Worm (Caenorhabditis elegans) whole organism, L1 larva: ENCODE results near the gene F32A5.4.

Experiments used
- ama-1 ChIP-seq: fragments of 150-350 bp; optimal IDR thresholded peaks from 2 replicates; lab custom pipeline; 2014
- blmp-1 ChIP-seq: fragments of 150-350 bp; optimal IDR thresholded peaks from 2 replicates; lab custom pipeline; 2014; ENCODE audit warnings: missing biosample characterization, missing genetic modification characterization
- ceh-63 ChIP-seq: fragments of 200-800 bp; sonication (Bioruptor generic); optimal IDR thresholded peaks from 2 replicates; lab custom pipeline; 2018; ENCODE audit warnings: mild to moderate bottlenecking, missing genetic modification characterization, missing compliant biosample characterization
- ceh-8 ChIP-seq: fragments of 200-800 bp; sonication (Bioruptor generic); optimal IDR thresholded peaks from 2 replicates; lab custom pipeline; 2018; ENCODE audit warnings: mild to moderate bottlenecking, missing genetic modification characterization, moderate library complexity, missing compliant biosample characterization
- ceh-82 ChIP-seq, 3 experiments: fragments of 150-350 bp in 1 of 3; sonication (generic microtip) in 2 of 3; optimal IDR thresholded peaks; 2 replicates each; lab custom pipeline; 2014 to 2017; ENCODE audit warnings: missing biosample characterization in 3 of 3, missing genetic modification characterization in 3 of 3
- ceh-90 ChIP-seq: sonication (generic microtip); optimal IDR thresholded peaks from 2 replicates; lab custom pipeline; 2016; ENCODE audit warnings: missing genetic modification characterization, missing compliant biosample characterization
- ces-1 ChIP-seq: fragments of 150-350 bp; optimal IDR thresholded peaks from 2 replicates; lab custom pipeline; 2014; ENCODE audit warnings: missing biosample characterization, missing genetic modification reagents, missing genetic modification characterization
- dpl-1 ChIP-seq, 3 experiments: fragments of 150-350 bp in 2 of 3; sonication (generic microtip) in 1 of 3; optimal IDR thresholded peaks; 2 replicates each; lab custom pipeline; 2014 to 2017; ENCODE audit warnings: missing biosample characterization in 3 of 3, missing genetic modification characterization in 3 of 3, missing genetic modification reagents in 3 of 3
- dsc-1 ChIP-seq: sonication (generic microtip); optimal IDR thresholded peaks from 2 replicates; lab custom pipeline; 2016; ENCODE audit warnings: mild to moderate bottlenecking, missing genetic modification characterization, missing compliant biosample characterization
- efl-1 ChIP-seq, 4 experiments: fragments of 150-350 bp; optimal IDR thresholded peaks in 3 of 4; peaks in 1 of 4; 1 replicate in 1 of 4; 2 replicates in 3 of 4; lab custom pipeline; 2014; ENCODE audit warnings: missing biosample characterization in 2 of 4, missing genetic modification characterization in 2 of 4, missing genetic modification reagents in 2 of 4
- egl-13 ChIP-seq: sonication (generic microtip); optimal IDR thresholded peaks from 2 replicates; lab custom pipeline; 2016; ENCODE audit warnings: missing genotype, missing genetic modification reagents, missing genetic modification characterization, missing compliant biosample characterization
- egl-27 ChIP-seq, 2 experiments: fragments of 150-350 bp in 1 of 2; sonication (generic microtip); optimal IDR thresholded peaks; 3 replicates each; lab custom pipeline; 2017 to 2018; ENCODE audit warnings: missing biosample characterization in 2 of 2, missing genetic modification characterization in 2 of 2, missing genetic modification reagents in 2 of 2
- elt-2 ChIP-seq: sonication (generic microtip); optimal IDR thresholded peaks from 2 replicates; lab custom pipeline; 2016; ENCODE audit warnings: missing genetic modification characterization, mild to moderate bottlenecking, inconsistent platforms, missing compliant biosample characterization, missing genetic modification reagents
- elt-3 ChIP-seq, 6 experiments: fragments of 150-350 bp in 1 of 6; sonication (generic microtip); optimal IDR thresholded peaks; 2 replicates each; lab custom pipeline; 2017 to 2018; ENCODE audit warnings: missing biosample characterization in 6 of 6, missing genetic modification characterization in 6 of 6, inconsistent platforms in 1 of 6
- fkh-10 ChIP-seq: sonication (generic microtip); optimal IDR thresholded peaks from 2 replicates; lab custom pipeline; 2017; ENCODE audit warnings: missing biosample characterization, missing genetic modification reagents, missing genetic modification characterization
- fkh-4 ChIP-seq: sonication (generic microtip); optimal IDR thresholded peaks from 2 replicates; lab custom pipeline; 2016; ENCODE audit warnings: missing compliant biosample characterization, missing genetic modification characterization, borderline replicate concordance
- fkh-8 ChIP-seq: sonication (generic microtip); optimal IDR thresholded peaks from 2 replicates; lab custom pipeline; 2016; ENCODE audit warnings: mild to moderate bottlenecking, missing genetic modification characterization, missing compliant biosample characterization
- fos-1 ChIP-seq: fragments of 150-350 bp; optimal IDR thresholded peaks from 2 replicates; lab custom pipeline; 2014; ENCODE audit warnings: missing biosample characterization, missing genetic modification characterization
- grh-1 ChIP-seq: fragments of 200-800 bp; sonication (Bioruptor generic); IDR thresholded peaks from 2 replicates; pipeline ENCODE4 v1.3.6; 2022; ENCODE audit warnings: missing genetic modification reagents, missing genetic modification characterization, missing compliant biosample characterization
- hlh-4 ChIP-seq: sonication (generic microtip); optimal IDR thresholded peaks from 2 replicates; lab custom pipeline; 2016; ENCODE audit warnings: mild to moderate bottlenecking, missing genetic modification characterization, missing compliant biosample characterization
- lin-14 ChIP-seq: fragments of 200-800 bp; sonication (Bioruptor generic); optimal IDR thresholded peaks from 2 replicates; lab custom pipeline; 2018; ENCODE audit warnings: mild to moderate bottlenecking, missing genetic modification characterization, moderate library complexity, missing compliant biosample characterization
- lin-15B ChIP-seq: fragments of 150-350 bp; sonication (generic microtip); optimal IDR thresholded peaks from 3 replicates; lab custom pipeline; 2014; ENCODE audit warnings: missing biosample characterization, missing genetic modification characterization
- lin-35 ChIP-seq, 2 experiments: fragments of 150-350 bp; optimal IDR thresholded peaks; 2 replicates each; lab custom pipeline; 2014; ENCODE audit warnings: missing biosample characterization in 2 of 2, missing genetic modification characterization in 2 of 2, missing genetic modification reagents in 2 of 2
- lir-3 ChIP-seq: sonication (generic microtip); optimal IDR thresholded peaks from 2 replicates; lab custom pipeline; 2016; ENCODE audit warnings: mild to moderate bottlenecking, missing genetic modification characterization, moderate library complexity, missing compliant biosample characterization; ENCODE audit not compliant: poor library complexity
- lsy-2 ChIP-seq, 2 experiments: fragments of 150-350 bp; optimal IDR thresholded peaks; 2 replicates each; lab custom pipeline; 2014; ENCODE audit warnings: missing biosample characterization in 2 of 2, missing genetic modification characterization in 2 of 2
- mab-9 ChIP-seq: fragments of 200-800 bp; sonication (Bioruptor generic); IDR thresholded peaks from 2 replicates; pipeline ENCODE4 v1.3.6; 2022; ENCODE audit warnings: missing genetic modification reagents, missing genetic modification characterization, missing compliant biosample characterization
- mef-2 ChIP-seq: fragments of 150-350 bp; optimal IDR thresholded peaks from 2 replicates; lab custom pipeline; 2014; ENCODE audit warnings: missing biosample characterization, missing genetic modification characterization
- mep-1 ChIP-seq: fragments of 150-350 bp; optimal IDR thresholded peaks from 2 replicates; lab custom pipeline; 2014; ENCODE audit warnings: missing biosample characterization, missing genetic modification characterization
- nhr-11 ChIP-seq: fragments of 150-350 bp; optimal IDR thresholded peaks from 2 replicates; lab custom pipeline; 2014; ENCODE audit warnings: missing biosample characterization, missing genetic modification characterization
- nhr-19 ChIP-seq: fragments of 200-800 bp; sonication (Bioruptor generic); conservative IDR thresholded peaks from 2 replicates; pipeline ENCODE4 v1.3.6; 2022; ENCODE audit warnings: missing genetic modification characterization, missing compliant biosample characterization
- nhr-47 ChIP-seq: sonication (generic microtip); optimal IDR thresholded peaks from 2 replicates; lab custom pipeline; 2016; ENCODE audit warnings: mild to moderate bottlenecking, missing genetic modification characterization, moderate library complexity, missing compliant biosample characterization
- nhr-71 ChIP-seq: sonication (generic microtip); optimal IDR thresholded peaks from 2 replicates; lab custom pipeline; 2016; ENCODE audit warnings: mild to moderate bottlenecking, missing genetic modification characterization, moderate library complexity, missing compliant biosample characterization
- nhr-76 ChIP-seq: sonication (generic microtip); optimal IDR thresholded peaks from 2 replicates; lab custom pipeline; 2017; ENCODE audit warnings: missing biosample characterization, missing genetic modification characterization
- nhr-84 ChIP-seq: sonication (generic microtip); optimal IDR thresholded peaks from 2 replicates; lab custom pipeline; 2017; ENCODE audit warnings: missing biosample characterization, missing genetic modification characterization
- nhr-85 ChIP-seq: sonication (generic microtip); peaks from one replicate; lab custom pipeline; 2016; ENCODE audit warnings: missing genetic modification characterization, inconsistent platforms, missing compliant biosample characterization
- pqm-1 ChIP-seq: sonication (generic microtip); optimal IDR thresholded peaks from 3 replicates; lab custom pipeline; 2017; ENCODE audit warnings: missing biosample characterization, missing genetic modification characterization
- rnt-1 ChIP-seq: sonication (generic microtip); optimal IDR thresholded peaks from 2 replicates; lab custom pipeline; 2016; ENCODE audit warnings: mild to moderate bottlenecking, missing genetic modification characterization, moderate library complexity, missing compliant biosample characterization
- snu-23 ChIP-seq: sonication (generic microtip); optimal IDR thresholded peaks from 2 replicates; lab custom pipeline; 2016; ENCODE audit warnings: missing genetic modification characterization, missing compliant biosample characterization
- sptf-1 ChIP-seq: fragments of 150-350 bp; optimal IDR thresholded peaks from 2 replicates; lab custom pipeline; 2014; ENCODE audit warnings: missing biosample characterization, missing genetic modification characterization
- sup-37 ChIP-seq: fragments of 200-800 bp; sonication (Bioruptor generic); optimal IDR thresholded peaks from 2 replicates; lab custom pipeline; 2018; ENCODE audit warnings: mild to moderate bottlenecking, missing genetic modification characterization, missing compliant biosample characterization
- swsn-7 ChIP-seq: sonication (generic microtip); optimal IDR thresholded peaks from 2 replicates; lab custom pipeline; 2016; ENCODE audit warnings: missing genetic modification characterization, missing compliant biosample characterization
- unc-62 ChIP-seq: fragments of 150-350 bp; optimal IDR thresholded peaks from 2 replicates; lab custom pipeline; 2014; ENCODE audit warnings: missing biosample characterization, missing genetic modification reagents, missing genetic modification characterization
- unc-98 ChIP-seq: fragments of 200-800 bp; sonication (Bioruptor generic); IDR thresholded peaks from 2 replicates; pipeline ENCODE4 v1.3.6; 2022; ENCODE audit warnings: missing genetic modification characterization, missing compliant biosample characterization
- xbp-1 ChIP-seq: sonication (generic microtip); optimal IDR thresholded peaks from 2 replicates; lab custom pipeline; 2016; ENCODE audit warnings: missing genetic modification characterization, missing compliant biosample characterization
- zip-4 ChIP-seq: fragments of 200-800 bp; sonication (Bioruptor generic); optimal IDR thresholded peaks from 2 replicates; lab custom pipeline; 2018; ENCODE audit warnings: mild to moderate bottlenecking, missing genetic modification characterization, moderate library complexity, missing compliant biosample characterization
- ztf-11 ChIP-seq, 2 experiments: sonication (generic microtip); optimal IDR thresholded peaks; 2 replicates each; lab custom pipeline; 2016 to 2017; ENCODE audit warnings: missing genetic modification characterization in 2 of 2, missing biosample characterization in 1 of 2, missing compliant biosample characterization in 1 of 2

Gene F32A5.4

ce11 chrII:7228646-7229200 is at the start of gene F32A5.4 (continued):
- TF ChIP-seq egl-27 (tag; optimal IDR thresholded peaks at IDR 0.05; lab: Kevin White, UChicago): no peak
- peak; percentile 38 for TF ChIP-seq grh-1
- TF ChIP-seq fkh-4 (tag; lab: Kevin White, UChicago): no peak
- no peak for TF ChIP-seq mef-2
- TF ChIP-seq sptf-1 (tag; lab: Kevin White, UChicago): no peak
- no peak for TF ChIP-seq ceh-63 (GFP tag; lab: Kevin White, UChicago)

- peak; percentile 0 for TF ChIP-seq fkh-8 (tag; lab: Kevin White, UChicago)
- TF ChIP-seq lir-3 (tag; lab: Kevin White, UChicago): peak; percentile 53
- no peak for TF ChIP-seq ceh-90 (tag; lab: Kevin White, UChicago)
- no peak for TF ChIP-seq pqm-1 (tag; lab: Kevin White, UChicago)
- no peak for TF ChIP-seq mab-9 (GFP tag; lab: Robert Waterston, UW)
- TF ChIP-seq ceh-63 (GFP tag; lab: Kevin White, UChicago): no peak
- TF ChIP-seq elt-3 (tag; optimal IDR thresholded peaks at IDR 0.05; lab: Kevin White, UChicago): no peak
- no peak for TF ChIP-seq ceh-8 (GFP tag; lab: Kevin White, UChicago)
- peak; percentile 10 for TF ChIP-seq xbp-1 (tag; lab: Kevin White, UChicago)
- peak in 1 of 3 experiments; percentile 37 for TF ChIP-seq ceh-82 (tag; optimal IDR thresholded peaks at IDR 0.05; lab: Kevin White, UChicago)
- no peak for TF ChIP-seq ama-1
- no peak for TF ChIP-seq nhr-19 (GFP tag; lab: Robert Waterston, UW)
- TF ChIP-seq mep-1 (tag; lab: Kevin White, UChicago): peak; percentile 35
- no peak for TF ChIP-seq zip-4 (GFP tag; lab: Kevin White, UChicago)
- TF ChIP-seq egl-13 (tag; lab: Kevin White, UChicago): peak; percentile 37
- peak; percentile 14 for TF ChIP-seq swsn-7 (tag; lab: Kevin White, UChicago)
- TF ChIP-seq lsy-2 (tag; optimal IDR thresholded peaks at IDR 0.05; lab: Kevin White, UChicago): peak; percentile 25 to 50
- no peak for TF ChIP-seq fos-1 (tag; lab: Kevin White, UChicago)
- peak in 1 of 2 experiments; percentile 9 for TF ChIP-seq lin-35 (GFP tag; optimal IDR thresholded peaks at IDR 0.05; lab: Kevin White, UChicago)
- peak; percentile 71 for TF ChIP-seq fkh-10 (GFP tag; lab: Kevin White, UChicago)
- peak; percentile 41 for TF ChIP-seq nhr-71 (tag; lab: Kevin White, UChicago)
- peak; percentile 19 for TF ChIP-seq snu-23 (GFP tag; lab: Kevin White, UChicago)
- peak; percentile 3 for TF ChIP-seq dsc-1 (tag; lab: Kevin White, UChicago)
- peak; percentile 41 for TF ChIP-seq nhr-47 (tag; lab: Kevin White, UChicago)
- peak in 1 of 2 experiments; percentile 6 for TF ChIP-seq efl-1 (optimal IDR thresholded peaks at IDR 0.05; lab: Kevin White, UChicago)
- peak in 1 of 2 experiments; percentile 74 for TF ChIP-seq efl-1 (GFP tag; optimal IDR thresholded peaks at IDR 0.05 in 1 of 2; lab: Kevin White, UChicago)
- TF ChIP-seq lin-14 (GFP tag; lab: Kevin White, UChicago): peak; percentile 83
Observed at ce11 chrII:7182630-7183029, 46.3 kb upstream of the F32A5.4 start.

- TF ChIP-seq unc-62: no peak
- TF ChIP-seq ztf-11 (tag; optimal IDR thresholded peaks at IDR 0.05; lab: Kevin White, UChicago): peak in 1 of 2 experiments; percentile 3
- TF ChIP-seq blmp-1 (tag; lab: Kevin White, UChicago): peak; percentile 27
- TF ChIP-seq elt-3 (tag; optimal IDR thresholded peaks at IDR 0.05; lab: Kevin White, UChicago): peak in 3 of 6 experiments; percentile 24 to 61 (median 58)
- peak; percentile 68 for TF ChIP-seq nhr-85
- TF ChIP-seq elt-2: peak; percentile 46
- TF ChIP-seq hlh-4: no peak
- TF ChIP-seq nhr-84 (tag; lab: Kevin White, UChicago): no peak
- TF ChIP-seq snu-23 (GFP tag; lab: Kevin White, UChicago): peak; percentile 83
- TF ChIP-seq dpl-1 (GFP tag; optimal IDR thresholded peaks at IDR 0.05; lab: Kevin White, UChicago): peak in 2 of 3 experiments; percentile 34 to 43
- TF ChIP-seq nhr-76 (tag; lab: Kevin White, UChicago): no peak
- no peak for TF ChIP-seq nhr-11
- TF ChIP-seq unc-98 (GFP tag; lab: Robert Waterston, UW): no peak
- peak; percentile 79 for TF ChIP-seq rnt-1
- TF ChIP-seq lin-15B: no peak
- peak; percentile 61 to 72 for TF ChIP-seq lsy-2 (tag; optimal IDR thresholded peaks at IDR 0.05; lab: Kevin White, UChicago)
- no peak for TF ChIP-seq sup-37 (GFP tag; lab: Kevin White, UChicago)
- TF ChIP-seq ces-1: no peak
- peak; percentile 87 for TF ChIP-seq lir-3 (tag; lab: Kevin White, UChicago)
Observed at ce11 chrII:7183493-7184272, 45.3 kb upstream of the F32A5.4 start, which contains the start of gene pdl-1. Gene pdl-1 (plus strand): TSS chrII:7183801.
